Worm (Caenorhabditis elegans): ENCODE results near the gene nimk-1.

Gene nimk-1

ce11 chrII:12499969-12500368 lies 35.6 kb upstream of the nimk-1 start:
- TF ChIP-seq tbx-37 (GFP tag; conservative IDR thresholded peaks at IDR 0.05) (no peak), aly-1 (tag; optimal IDR thresholded peaks at IDR 0.05) (no peak), scrt-1 (GFP tag; IDR thresholded peaks at IDR 0.05) (no peak), ets-7 (tag; optimal IDR thresholded peaks at IDR 0.05) (no peak), flt-1 (GFP tag; IDR thresholded peaks at IDR 0.05) (no peak), F13C5.2 (tag; optimal IDR thresholded peaks at IDR 0.05) (no peak), pes-1 (GFP tag; IDR thresholded peaks at IDR 0.05) (no peak), ama-1 (optimal IDR thresholded peaks at IDR 0.05) (no peak), hmg-4 (GFP tag; optimal IDR thresholded peaks at IDR 0.05) (no peak), ceh-13 (GFP tag; optimal IDR thresholded peaks at IDR 0.05) (no peak), hnd-1 (tag; optimal IDR thresholded peaks at IDR 0.05) (no peak), ceh-36 (tag; optimal IDR thresholded peaks at IDR 0.05) (no peak)

- no peak for TF ChIP-seq pes-1 (GFP tag; IDR thresholded peaks at IDR 0.05)
Observed at ce11 chrII:12502784-12503183, 32.8 kb upstream of the nimk-1 start, which contains the start of gene ador-1. Gene ador-1 (minus strand): TSS chrII:12502884.

ce11 chrII:12506511-12506910 lies 29.0 kb upstream of the nimk-1 start:
- TF ChIP-seq hnd-1 (tag; optimal IDR thresholded peaks at IDR 0.05) (no peak), tra-4 (tag; optimal IDR thresholded peaks at IDR 0.05) (no peak), pes-1 (GFP tag; IDR thresholded peaks at IDR 0.05) (no peak), flt-1 (GFP tag; IDR thresholded peaks at IDR 0.05) (no peak), ceh-36 (tag; optimal IDR thresholded peaks at IDR 0.05) (no peak), ceh-13 (GFP tag; optimal IDR thresholded peaks at IDR 0.05) (no peak), tbx-37 (GFP tag; conservative IDR thresholded peaks at IDR 0.05) (no peak), scrt-1 (GFP tag; IDR thresholded peaks at IDR 0.05) (no peak), hmbx-1 (tag; optimal IDR thresholded peaks at IDR 0.05) (no peak), tbx-11 (GFP tag; IDR thresholded peaks at IDR 0.05) (no peak), hmg-4 (GFP tag; optimal IDR thresholded peaks at IDR 0.05) (no peak), B0310.2 (tag; optimal IDR thresholded peaks at IDR 0.05) (no peak)

- TF ChIP-seq hmg-4 (GFP tag; optimal IDR thresholded peaks at IDR 0.05) (no peak), pes-1 (GFP tag; IDR thresholded peaks at IDR 0.05) (no peak), scrt-1 (GFP tag; IDR thresholded peaks at IDR 0.05) (no peak), sea-1 (GFP tag; conservative IDR thresholded peaks at IDR 0.05) (no peak), ets-7 (tag; optimal IDR thresholded peaks at IDR 0.05) (no peak), aly-1 (tag; optimal IDR thresholded peaks at IDR 0.05) (no peak), tbx-11 (GFP tag; IDR thresholded peaks at IDR 0.05) (no peak), tbx-37 (GFP tag; conservative IDR thresholded peaks at IDR 0.05) (no peak), tra-4 (tag; optimal IDR thresholded peaks at IDR 0.05) (no peak), ama-1 (optimal IDR thresholded peaks at IDR 0.05) (no peak), flt-1 (GFP tag; IDR thresholded peaks at IDR 0.05) (no peak), hmbx-1 (tag; optimal IDR thresholded peaks at IDR 0.05) (no peak), ceh-36 (tag; optimal IDR thresholded peaks at IDR 0.05) (no peak), B0310.2 (tag; optimal IDR thresholded peaks at IDR 0.05) (no peak), hnd-1 (tag; optimal IDR thresholded peaks at IDR 0.05) (no peak), F13C5.2 (tag; optimal IDR thresholded peaks at IDR 0.05) (no peak), ceh-13 (GFP tag; optimal IDR thresholded peaks at IDR 0.05) (no peak)
Observed at ce11 chrII:12507038-12507437, 28.5 kb upstream of the nimk-1 start, which contains the start of gene srh-68. Gene srh-68 (plus strand): TSS chrII:12507338.

ce11 chrII:12508650-12509049 lies 26.9 kb upstream of the nimk-1 start, which contains the start of gene srh-67:
Gene srh-67 (plus strand): TSS chrII:12508950.
- no peak for TF ChIP-seq B0310.2 (tag; optimal IDR thresholded peaks at IDR 0.05)
- TF ChIP-seq hmg-4 (GFP tag; optimal IDR thresholded peaks at IDR 0.05) = no peak
- TF ChIP-seq tra-4 (tag; optimal IDR thresholded peaks at IDR 0.05) = no peak
- TF ChIP-seq aly-1 (tag; optimal IDR thresholded peaks at IDR 0.05) = no peak
- TF ChIP-seq hnd-1 (tag; optimal IDR thresholded peaks at IDR 0.05) = no peak
- TF ChIP-seq ama-1 (optimal IDR thresholded peaks at IDR 0.05) = no peak
- no peak for TF ChIP-seq ceh-13 (GFP tag; optimal IDR thresholded peaks at IDR 0.05)
- TF ChIP-seq ets-7 (tag; optimal IDR thresholded peaks at IDR 0.05) = no peak
- no peak for TF ChIP-seq tbx-11 (GFP tag; IDR thresholded peaks at IDR 0.05)
- no peak for TF ChIP-seq sea-1 (GFP tag; conservative IDR thresholded peaks at IDR 0.05)
- no peak for TF ChIP-seq scrt-1 (GFP tag; IDR thresholded peaks at IDR 0.05)
- TF ChIP-seq flt-1 (GFP tag; IDR thresholded peaks at IDR 0.05) = no peak
- TF ChIP-seq F13C5.2 (tag; optimal IDR thresholded peaks at IDR 0.05) = no peak
- TF ChIP-seq hmbx-1 (tag; optimal IDR thresholded peaks at IDR 0.05) = no peak
- TF ChIP-seq pes-1 (GFP tag; IDR thresholded peaks at IDR 0.05) = no peak
- TF ChIP-seq tbx-37 (GFP tag; conservative IDR thresholded peaks at IDR 0.05) = no peak

ce11 chrII:12511866-12512265 lies 23.7 kb upstream of the nimk-1 start, which contains the start of gene srh-73:
Gene srh-73 (plus strand): TSS chrII:12512166.
- TF ChIP-seq ama-1 (optimal IDR thresholded peaks at IDR 0.05) = no peak
- no peak for TF ChIP-seq ets-7 (tag; optimal IDR thresholded peaks at IDR 0.05)
- TF ChIP-seq ceh-36 (tag; optimal IDR thresholded peaks at IDR 0.05) = no peak
- TF ChIP-seq tbx-11 (GFP tag; IDR thresholded peaks at IDR 0.05) = no peak
- TF ChIP-seq hmbx-1 (tag; optimal IDR thresholded peaks at IDR 0.05) = no peak
- no peak for TF ChIP-seq hnd-1 (tag; optimal IDR thresholded peaks at IDR 0.05)
- no peak for TF ChIP-seq flt-1 (GFP tag; IDR thresholded peaks at IDR 0.05)
- TF ChIP-seq sea-1 (GFP tag; conservative IDR thresholded peaks at IDR 0.05) = no peak
- TF ChIP-seq tra-4 (tag; optimal IDR thresholded peaks at IDR 0.05) = no peak
- no peak for TF ChIP-seq hmg-4 (GFP tag; optimal IDR thresholded peaks at IDR 0.05)

- TF ChIP-seq sea-1 (GFP tag; conservative IDR thresholded peaks at IDR 0.05) (no peak), tbx-11 (GFP tag; IDR thresholded peaks at IDR 0.05) (no peak), scrt-1 (GFP tag; IDR thresholded peaks at IDR 0.05) (no peak), F13C5.2 (tag; optimal IDR thresholded peaks at IDR 0.05) (no peak), ceh-13 (GFP tag; optimal IDR thresholded peaks at IDR 0.05) (no peak)
Observed at ce11 chrII:12514620-12515019, 20.9 kb upstream of the nimk-1 start, which contains the start of gene srh-69. Gene srh-69 (minus strand): TSS chrII:12514720.

ce11 chrII:12516313-12516712 lies 19.2 kb upstream of the nimk-1 start, which contains the start of gene srh-61:
Gene srh-61 (minus strand): TSS chrII:12516413.
- TF ChIP-seq flt-1 (GFP tag; IDR thresholded peaks at IDR 0.05) = no peak
- no peak for TF ChIP-seq B0310.2 (tag; optimal IDR thresholded peaks at IDR 0.05)

Data from whole organism, early embryonic.